Worm (Caenorhabditis elegans): ENCODE results near the gene M163.5.
A peak's percentile ranks its signal among the peaks of the same experiment; 100 is the strongest.

Gene M163.5

ce11 chrX:14473740-14474139 lies at the start of gene M163.5:
Gene M163.5 (plus strand): TSS chrX:14474040.
- TF ChIP-seq lir-3 (tag; optimal IDR thresholded peaks at IDR 0.05) (no peak), ceh-28 (tag; optimal IDR thresholded peaks at IDR 0.05) (no peak), aly-2 (tag; optimal IDR thresholded peaks at IDR 0.05) (no peak), dmd-9 (GFP tag; IDR thresholded peaks at IDR 0.05) (no peak), sdz-12 (GFP tag; optimal IDR thresholded peaks at IDR 0.05) (no peak), F10B5.3 (tag; optimal IDR thresholded peaks at IDR 0.05) (no peak), ZK546.5 (tag; optimal IDR thresholded peaks at IDR 0.05) (no peak), pqm-1 (tag; optimal IDR thresholded peaks at IDR 0.05) (no peak), F44E2.7 (GFP tag; IDR thresholded peaks at IDR 0.05) (no peak), hmg-1.1 (GFP tag; IDR thresholded peaks at IDR 0.05) (no peak), lin-13 (GFP tag; optimal IDR thresholded peaks at IDR 0.05) (no peak), snpc-1.2 (GFP tag; IDR thresholded peaks at IDR 0.05) (no peak), jun-1 (tag; optimal IDR thresholded peaks at IDR 0.05) (no peak), mes-2 (tag; optimal IDR thresholded peaks at IDR 0.05; ENCODE audit: poor library complexity, severe bottlenecking) (no peak), lin-1 (GFP tag; IDR thresholded peaks at IDR 0.05) (no peak), nhr-111 (GFP tag; optimal IDR thresholded peaks at IDR 0.05) (no peak)

ce11 chrX:14424186-14424585 lies 49.7 kb upstream of the M163.5 start:
- TF ChIP-seq lim-7 (GFP tag; IDR thresholded peaks at IDR 0.05), result no peak
- TF ChIP-seq ceh-62 (tag; optimal IDR thresholded peaks at IDR 0.05), result no peak
- TF ChIP-seq ceh-20 (GFP tag; IDR thresholded peaks at IDR 0.05), result no peak
- TF ChIP-seq ZK546.5 (tag; optimal IDR thresholded peaks at IDR 0.05), result no peak
- no peak for TF ChIP-seq lin-38 (GFP tag; IDR thresholded peaks at IDR 0.05)
- TF ChIP-seq jun-1 (tag; optimal IDR thresholded peaks at IDR 0.05), result no peak
- no peak for TF ChIP-seq snpc-4 (tag; optimal IDR thresholded peaks at IDR 0.05)
- TF ChIP-seq fkh-10 (GFP tag; optimal IDR thresholded peaks at IDR 0.05), result no peak
- no peak for TF ChIP-seq php-3 (GFP tag; IDR thresholded peaks at IDR 0.05)
- no peak for TF ChIP-seq mxl-3 (GFP tag; optimal IDR thresholded peaks at IDR 0.05)
- no peak for TF ChIP-seq R02D3.7 (tag; optimal IDR thresholded peaks at IDR 0.05)
- no peak for TF ChIP-seq hmg-1.1 (GFP tag; IDR thresholded peaks at IDR 0.05)

DNA sequence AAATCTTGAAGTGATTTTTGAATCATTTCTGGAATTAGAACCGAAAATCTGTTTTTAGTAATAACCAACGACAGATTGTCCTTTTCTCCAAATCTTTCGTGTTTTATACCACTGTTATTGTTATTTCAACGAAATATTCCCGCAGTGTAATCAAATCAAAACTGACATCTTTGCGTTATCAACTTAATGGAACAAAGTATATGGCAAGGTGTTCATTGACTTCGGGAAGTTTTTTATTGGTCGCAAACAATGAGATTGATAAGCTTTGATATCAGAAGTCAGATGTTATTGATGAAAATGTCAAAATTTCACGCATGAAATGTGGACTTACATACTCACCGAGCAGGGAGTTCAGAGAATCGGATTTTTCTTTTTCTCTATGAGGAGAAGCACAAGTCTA lies 49.2 kb upstream of the M163.5 start, which contains the start of gene F23D12.11:
Gene F23D12.11 (minus strand): TSS at position 79 of the 400 bp plus-strand sequence.
- TF ChIP-seq hif-1 (tag; optimal IDR thresholded peaks at IDR 0.05) (no peak), Y48G9A.11 (GFP tag; IDR thresholded peaks at IDR 0.05) (no peak), hlh-30 (tag; optimal IDR thresholded peaks at IDR 0.05; ENCODE audit: insufficient read depth) (no peak), F26F4.8 (GFP tag; conservative IDR thresholded peaks at IDR 0.05) (no peak), nhr-48 (tag; optimal IDR thresholded peaks at IDR 0.05) (no peak), lin-39 (tag; optimal IDR thresholded peaks at IDR 0.05) (no peak), ZK546.5 (tag; optimal IDR thresholded peaks at IDR 0.05) (no peak), hlh-11 (tag; optimal IDR thresholded peaks at IDR 0.05) (no peak), cey-2 (tag; optimal IDR thresholded peaks at IDR 0.05; ENCODE audit: borderline replicate concordance, insufficient read depth) (no peak), daf-16 (GFP tag; optimal IDR thresholded peaks at IDR 0.05) (no peak), daf-16 (tag; optimal IDR thresholded peaks at IDR 0.05) (peak; percentile 59), dmd-6 (GFP tag; IDR thresholded peaks at IDR 0.05) (0 out of 2 replicates have a peak, but pooled peaks have one; percentile 16), T20F7.1 (GFP tag; optimal IDR thresholded peaks at IDR 0.05) (no peak), fkh-10 (GFP tag; optimal IDR thresholded peaks at IDR 0.05) (no peak), jun-1 (tag; optimal IDR thresholded peaks at IDR 0.05) (no peak), skn-1 (tag; optimal IDR thresholded peaks at IDR 0.05) (no peak), madf-5 (GFP tag; IDR thresholded peaks at IDR 0.05) (no peak), nhr-25 (tag; optimal IDR thresholded peaks at IDR 0.05; ENCODE audit: borderline replicate concordance, insufficient read depth) (no peak), ZK337.2 (GFP tag; IDR thresholded peaks at IDR 0.05) (no peak), php-3 (GFP tag; IDR thresholded peaks at IDR 0.05) (no peak), daf-12 (tag; optimal IDR thresholded peaks at IDR 0.05) (no peak), nhr-28 (tag; optimal IDR thresholded peaks at IDR 0.05) (peak; percentile 31)
